Worm (Caenorhabditis elegans) whole organism, L4 larva: Measurements from ENCODE around the gene asp-17.

ENCODE experiments used
- aly-2 ChIP-seq: sonication (generic microtip); optimal IDR thresholded peaks from 2 replicates; lab custom pipeline; 2018; ENCODE audit warnings: missing biosample characterization, missing genetic modification characterization
- ama-1 ChIP-seq: fragments of 150-350 bp; optimal IDR thresholded peaks from 2 replicates; lab custom pipeline; 2014; ENCODE audit warnings: inconsistent platforms, mixed read lengths
- daf-12 ChIP-seq: fragments of 150-350 bp; optimal IDR thresholded peaks from 2 replicates; lab custom pipeline; 2014; ENCODE audit warnings: missing biosample characterization, missing genetic modification reagents, missing genetic modification characterization
- dmd-9 ChIP-seq: fragments of 200-800 bp; sonication (Bioruptor generic); IDR thresholded peaks from 2 replicates; pipeline ENCODE4 v1.3.6; 2022; ENCODE audit warnings: missing genetic modification reagents, missing genetic modification characterization, missing compliant biosample characterization
- lin-39 ChIP-seq: fragments of 150-350 bp; optimal IDR thresholded peaks from 2 replicates; lab custom pipeline; 2014; ENCODE audit warnings: missing biosample characterization, missing genetic modification reagents, missing genetic modification characterization
- lsy-2 ChIP-seq, 2 experiments: fragments of 150-350 bp in 1 of 2; sonication (generic microtip) in 1 of 2; optimal IDR thresholded peaks; 2 replicates each; lab custom pipeline; 2014 to 2017; ENCODE audit warnings: missing biosample characterization in 2 of 2, missing genetic modification characterization in 2 of 2
- mdl-1 ChIP-seq, 2 experiments: fragments of 150-350 bp in 1 of 2; sonication (generic microtip) in 1 of 2; optimal IDR thresholded peaks; 2 replicates each; lab custom pipeline; 2014 to 2017; ENCODE audit warnings: missing biosample characterization in 2 of 2, missing genetic modification characterization in 2 of 2
- unc-39 ChIP-seq: sonication (generic microtip); optimal IDR thresholded peaks from 2 replicates; lab custom pipeline; 2017; ENCODE audit warnings: missing biosample characterization, missing genetic modification characterization
- vab-7 ChIP-seq: fragments of 200-800 bp; sonication (Bioruptor generic); IDR thresholded peaks from 2 replicates; pipeline ENCODE4 v1.3.6; 2022; ENCODE audit warnings: missing genetic modification reagents, missing genetic modification characterization, missing compliant biosample characterization

DNA sequence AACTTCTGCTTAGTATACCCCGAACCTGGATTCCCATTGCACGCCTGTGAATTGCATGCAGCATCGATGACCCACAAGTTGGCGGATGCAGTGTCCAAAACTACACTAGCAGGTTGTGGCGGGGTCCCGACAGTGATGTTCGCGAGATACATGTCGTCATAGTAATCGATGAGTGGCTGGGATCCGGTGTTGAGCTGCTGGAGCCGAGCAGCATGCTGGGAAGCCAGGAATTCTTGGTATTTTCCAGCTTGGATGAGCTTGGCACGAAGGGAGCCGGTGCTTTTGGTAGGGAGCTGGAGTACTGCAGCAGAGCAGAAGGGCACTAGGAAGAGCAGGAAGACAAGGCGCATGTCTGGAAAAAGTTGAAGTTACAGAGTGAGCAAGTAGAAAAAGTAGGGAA, 5.1 kb upstream of the asp-17 start, which contains the start of gene asp-16:
- TF ChIP-seq dmd-9 (GFP tag; lab: Robert Waterston, UW) (no peak), lin-39 (tag; lab: Kevin White, UChicago) (no peak), mdl-1 (tag; optimal IDR thresholded peaks at IDR 0.05; lab: Kevin White, UChicago) (no peak), aly-2 (no peak), daf-12 (tag; lab: Kevin White, UChicago) (no peak), unc-39 (tag; lab: Kevin White, UChicago) (no peak), lsy-2 (tag; optimal IDR thresholded peaks at IDR 0.05; lab: Kevin White, UChicago) (no peak), vab-7 (GFP tag; lab: Robert Waterston, UW) (no peak), ama-1 (lab: Kevin White, UChicago) (no peak)
